Worm (Caenorhabditis elegans) whole organism, L1 larva: ENCODE measurements around the gene osm-10.
A peak's percentile ranks its signal among the peaks of the same experiment; 100 is the strongest.

Experiments
- C04F5.9 ChIP-seq: sonication (generic microtip); optimal IDR thresholded peaks from 2 replicates; lab custom pipeline; 2016; ENCODE audit warnings: missing genetic modification characterization, missing compliant biosample characterization
- C34B4.2 ChIP-seq: sonication (generic microtip); optimal IDR thresholded peaks from 2 replicates; lab custom pipeline; 2017; ENCODE audit warnings: mild to moderate bottlenecking, missing genetic modification characterization, missing compliant biosample characterization
- F16B12.6 ChIP-seq: fragments of 150-350 bp; optimal IDR thresholded peaks from 2 replicates; lab custom pipeline; 2014; ENCODE audit warnings: missing biosample characterization, missing genetic modification characterization
- Y116A8C.19 ChIP-seq: sonication (generic microtip); optimal IDR thresholded peaks from 2 replicates; lab custom pipeline; 2016; ENCODE audit warnings: missing compliant biosample characterization, missing genetic modification characterization, borderline replicate concordance
- aha-1 ChIP-seq: fragments of 150-350 bp; optimal IDR thresholded peaks from 2 replicates; lab custom pipeline; 2014; ENCODE audit warnings: missing biosample characterization, missing genetic modification characterization
- alr-1 ChIP-seq: fragments of 200-800 bp; sonication (Bioruptor generic); optimal IDR thresholded peaks from 2 replicates; lab custom pipeline; 2018; ENCODE audit warnings: borderline replicate concordance, mild to moderate bottlenecking, missing genetic modification characterization, missing compliant biosample characterization
- ama-1 ChIP-seq: fragments of 150-350 bp; optimal IDR thresholded peaks from 2 replicates; lab custom pipeline; 2014
- blmp-1 ChIP-seq: fragments of 150-350 bp; optimal IDR thresholded peaks from 2 replicates; lab custom pipeline; 2014; ENCODE audit warnings: missing biosample characterization, missing genetic modification characterization
- ceh-63 ChIP-seq: fragments of 200-800 bp; sonication (Bioruptor generic); optimal IDR thresholded peaks from 2 replicates; lab custom pipeline; 2018; ENCODE audit warnings: mild to moderate bottlenecking, missing genetic modification characterization, missing compliant biosample characterization
- ceh-82 ChIP-seq, 3 experiments: fragments of 150-350 bp in 1 of 3; sonication (generic microtip) in 2 of 3; optimal IDR thresholded peaks; 2 replicates each; lab custom pipeline; 2014 to 2017; ENCODE audit warnings: missing biosample characterization in 3 of 3, missing genetic modification characterization in 3 of 3
- ceh-88 ChIP-seq: fragments of 200-800 bp; sonication (Bioruptor generic); IDR thresholded peaks from 2 replicates; pipeline ENCODE4 v1.3.6; 2022; ENCODE audit warnings: missing genetic modification characterization, missing compliant biosample characterization
- efl-3 ChIP-seq: fragments of 200-800 bp; sonication (Bioruptor generic); optimal IDR thresholded peaks from 2 replicates; lab custom pipeline; 2018; ENCODE audit warnings: mild to moderate bottlenecking, missing genetic modification characterization, missing compliant biosample characterization
- elt-2 ChIP-seq: sonication (generic microtip); optimal IDR thresholded peaks from 2 replicates; lab custom pipeline; 2016; ENCODE audit warnings: missing genetic modification characterization, mild to moderate bottlenecking, inconsistent platforms, missing compliant biosample characterization, missing genetic modification reagents
- elt-3 ChIP-seq, 6 experiments: fragments of 150-350 bp in 1 of 6; sonication (generic microtip); optimal IDR thresholded peaks; 2 replicates each; lab custom pipeline; 2017 to 2018; ENCODE audit warnings: missing biosample characterization in 6 of 6, missing genetic modification characterization in 6 of 6, inconsistent platforms in 1 of 6
- fkh-10 ChIP-seq: sonication (generic microtip); optimal IDR thresholded peaks from 2 replicates; lab custom pipeline; 2017; ENCODE audit warnings: missing biosample characterization, missing genetic modification reagents, missing genetic modification characterization
- fkh-4 ChIP-seq: sonication (generic microtip); optimal IDR thresholded peaks from 2 replicates; lab custom pipeline; 2016; ENCODE audit warnings: missing compliant biosample characterization, missing genetic modification characterization, borderline replicate concordance
- fkh-8 ChIP-seq: sonication (generic microtip); optimal IDR thresholded peaks from 2 replicates; lab custom pipeline; 2016; ENCODE audit warnings: mild to moderate bottlenecking, missing genetic modification characterization, missing compliant biosample characterization
- fos-1 ChIP-seq: fragments of 150-350 bp; optimal IDR thresholded peaks from 2 replicates; lab custom pipeline; 2014; ENCODE audit warnings: missing biosample characterization, missing genetic modification characterization
- grh-1 ChIP-seq: fragments of 200-800 bp; sonication (Bioruptor generic); IDR thresholded peaks from 2 replicates; pipeline ENCODE4 v1.3.6; 2022; ENCODE audit warnings: missing genetic modification reagents, missing genetic modification characterization, missing compliant biosample characterization
- irx-1 ChIP-seq: sonication (generic microtip); optimal IDR thresholded peaks from 2 replicates; lab custom pipeline; 2016; ENCODE audit warnings: missing genetic modification characterization, missing compliant biosample characterization
- isw-1 ChIP-seq: fragments of 200-800 bp; sonication (Bioruptor generic); IDR thresholded peaks from 2 replicates; pipeline ENCODE4 v1.3.6; 2022; ENCODE audit warnings: missing genetic modification characterization, missing compliant biosample characterization
- lin-14 ChIP-seq: fragments of 200-800 bp; sonication (Bioruptor generic); optimal IDR thresholded peaks from 2 replicates; lab custom pipeline; 2018; ENCODE audit warnings: mild to moderate bottlenecking, missing genetic modification characterization, moderate library complexity, missing compliant biosample characterization
- lin-15B ChIP-seq: fragments of 150-350 bp; sonication (generic microtip); optimal IDR thresholded peaks from 3 replicates; lab custom pipeline; 2014; ENCODE audit warnings: missing biosample characterization, missing genetic modification characterization
- lin-35 ChIP-seq, 2 experiments: fragments of 150-350 bp; optimal IDR thresholded peaks; 2 replicates each; lab custom pipeline; 2014; ENCODE audit warnings: missing biosample characterization in 2 of 2, missing genetic modification characterization in 2 of 2, missing genetic modification reagents in 2 of 2
- lin-39 ChIP-seq: fragments of 150-350 bp; optimal IDR thresholded peaks from 2 replicates; lab custom pipeline; 2014; ENCODE audit warnings: missing biosample characterization, missing genetic modification reagents, missing genetic modification characterization
- lsy-2 ChIP-seq, 2 experiments: fragments of 150-350 bp; optimal IDR thresholded peaks; 2 replicates each; lab custom pipeline; 2014; ENCODE audit warnings: missing biosample characterization in 2 of 2, missing genetic modification characterization in 2 of 2
- mef-2 ChIP-seq: fragments of 150-350 bp; optimal IDR thresholded peaks from 2 replicates; lab custom pipeline; 2014; ENCODE audit warnings: missing biosample characterization, missing genetic modification characterization
- nhr-11 ChIP-seq: fragments of 150-350 bp; optimal IDR thresholded peaks from 2 replicates; lab custom pipeline; 2014; ENCODE audit warnings: missing biosample characterization, missing genetic modification characterization
- nhr-20 ChIP-seq: sonication (generic microtip); optimal IDR thresholded peaks from 2 replicates; lab custom pipeline; 2016; ENCODE audit warnings: mild to moderate bottlenecking, missing genetic modification characterization, missing compliant biosample characterization
- nhr-237 ChIP-seq: fragments of 150-350 bp; optimal IDR thresholded peaks from 2 replicates; lab custom pipeline; 2014; ENCODE audit warnings: missing biosample characterization, missing genetic modification characterization
- nhr-47 ChIP-seq: sonication (generic microtip); optimal IDR thresholded peaks from 2 replicates; lab custom pipeline; 2016; ENCODE audit warnings: mild to moderate bottlenecking, missing genetic modification characterization, moderate library complexity, missing compliant biosample characterization
- nhr-77 ChIP-seq: fragments of 150-350 bp; optimal IDR thresholded peaks from 2 replicates; lab custom pipeline; 2014; ENCODE audit warnings: missing biosample characterization, missing genetic modification characterization
- nhr-84 ChIP-seq: sonication (generic microtip); optimal IDR thresholded peaks from 2 replicates; lab custom pipeline; 2017; ENCODE audit warnings: missing biosample characterization, missing genetic modification characterization
- nhr-85 ChIP-seq: sonication (generic microtip); peaks from one replicate; lab custom pipeline; 2016; ENCODE audit warnings: missing genetic modification characterization, inconsistent platforms, missing compliant biosample characterization
- pag-3 ChIP-seq: sonication (generic microtip); optimal IDR thresholded peaks from 2 replicates; lab custom pipeline; 2017; ENCODE audit warnings: missing genetic modification characterization, mild to moderate bottlenecking, missing compliant biosample characterization, antibody characterized with exemption, borderline replicate concordance; ENCODE audit not compliant: insufficient read depth
- skn-1 ChIP-seq: fragments of 150-350 bp; optimal IDR thresholded peaks from 2 replicates; lab custom pipeline; 2014; ENCODE audit warnings: missing biosample characterization, missing genetic modification characterization
- sptf-1 ChIP-seq: fragments of 150-350 bp; optimal IDR thresholded peaks from 2 replicates; lab custom pipeline; 2014; ENCODE audit warnings: missing biosample characterization, missing genetic modification characterization
- sup-37 ChIP-seq: fragments of 200-800 bp; sonication (Bioruptor generic); optimal IDR thresholded peaks from 2 replicates; lab custom pipeline; 2018; ENCODE audit warnings: mild to moderate bottlenecking, missing genetic modification characterization, missing compliant biosample characterization
- unc-30 ChIP-seq: sonication (generic microtip); optimal IDR thresholded peaks from 2 replicates; lab custom pipeline; 2017; ENCODE audit warnings: missing biosample characterization, missing genetic modification characterization
- unc-86 ChIP-seq: sonication (generic microtip); optimal IDR thresholded peaks from 2 replicates; lab custom pipeline; 2016; ENCODE audit warnings: missing genetic modification characterization, missing compliant biosample characterization
- unc-98 ChIP-seq: fragments of 200-800 bp; sonication (Bioruptor generic); IDR thresholded peaks from 2 replicates; pipeline ENCODE4 v1.3.6; 2022; ENCODE audit warnings: missing genetic modification characterization, missing compliant biosample characterization
- vab-15 ChIP-seq: sonication (generic microtip); optimal IDR thresholded peaks from 2 replicates; lab custom pipeline; 2017; ENCODE audit warnings: missing genotype, mild to moderate bottlenecking, missing genetic modification characterization, missing compliant biosample characterization
- zag-1 ChIP-seq: fragments of 150-350 bp; optimal IDR thresholded peaks from 2 replicates; lab custom pipeline; 2014; ENCODE audit warnings: missing biosample characterization, missing genetic modification characterization
- zip-4 ChIP-seq: fragments of 200-800 bp; sonication (Bioruptor generic); optimal IDR thresholded peaks from 2 replicates; lab custom pipeline; 2018; ENCODE audit warnings: mild to moderate bottlenecking, missing genetic modification characterization, moderate library complexity, missing compliant biosample characterization
- ztf-11 ChIP-seq, 2 experiments: sonication (generic microtip); optimal IDR thresholded peaks; 2 replicates each; lab custom pipeline; 2016 to 2017; ENCODE audit warnings: missing genetic modification characterization in 2 of 2, missing biosample characterization in 1 of 2, missing compliant biosample characterization in 1 of 2

The osm-10 gene

ce11 chrIII:7258931-7259330, 15.9 kb downstream of the osm-10 start, which contains the start of gene B0361.4:
Gene B0361.4, plus strand, starts transcription at chrIII:7258991.
- no peak for TF ChIP-seq nhr-237 (tag; lab: Kevin White, UChicago)
- TF ChIP-seq zip-4 (GFP tag; lab: Kevin White, UChicago), result no peak
- no peak for TF ChIP-seq lin-35 (GFP tag; optimal IDR thresholded peaks at IDR 0.05; lab: Kevin White, UChicago)
- no peak for TF ChIP-seq lsy-2 (tag; optimal IDR thresholded peaks at IDR 0.05; lab: Kevin White, UChicago)
- no peak for TF ChIP-seq ama-1 (lab: Kevin White, UChicago)
- TF ChIP-seq sptf-1, result no peak
- TF ChIP-seq ceh-82 (tag; optimal IDR thresholded peaks at IDR 0.05; lab: Kevin White, UChicago), result no peak
- no peak for TF ChIP-seq fos-1 (tag; lab: Kevin White, UChicago)
- no peak for TF ChIP-seq unc-98 (GFP tag; lab: Robert Waterston, UW)
- TF ChIP-seq zag-1 (tag; lab: Kevin White, UChicago), result no peak
- no peak for TF ChIP-seq nhr-20 (tag; lab: Kevin White, UChicago)
- TF ChIP-seq lin-14 (GFP tag; lab: Kevin White, UChicago), result peak; percentile 18
- TF ChIP-seq elt-3 (tag; optimal IDR thresholded peaks at IDR 0.05; lab: Kevin White, UChicago), result no peak
- TF ChIP-seq lin-15B (tag; lab: Kevin White, UChicago), result no peak
- TF ChIP-seq ceh-88, result no peak
- TF ChIP-seq mef-2 (tag; lab: Kevin White, UChicago), result no peak
- TF ChIP-seq fkh-10 (GFP tag; lab: Kevin White, UChicago), result peak; percentile 88

- no peak for TF ChIP-seq ceh-63 (GFP tag; lab: Kevin White, UChicago)
- TF ChIP-seq pag-3 (tag; lab: Kevin White, UChicago), result no peak
- peak; percentile 50 for TF ChIP-seq fkh-10 (GFP tag; lab: Kevin White, UChicago)
- TF ChIP-seq vab-15 (tag; lab: Kevin White, UChicago), result no peak
- peak; percentile 34 for TF ChIP-seq lin-14 (GFP tag; lab: Kevin White, UChicago)
Observed at ce11 chrIII:7262592-7262991, 19.5 kb downstream of the osm-10 start.

- TF ChIP-seq grh-1 (GFP tag; lab: Robert Waterston, UW) (no peak), C04F5.9 (tag; lab: Kevin White, UChicago) (no peak), sup-37 (GFP tag; lab: Kevin White, UChicago) (no peak), nhr-237 (tag; lab: Kevin White, UChicago) (no peak), ceh-63 (GFP tag; lab: Kevin White, UChicago) (no peak), fkh-8 (tag; lab: Kevin White, UChicago) (no peak), lin-39 (tag; lab: Kevin White, UChicago) (no peak), efl-3 (GFP tag; lab: Kevin White, UChicago) (no peak), nhr-11 (no peak), nhr-85 (tag; lab: Kevin White, UChicago) (no peak), irx-1 (tag; lab: Kevin White, UChicago) (no peak), C34B4.2 (tag; lab: Kevin White, UChicago) (no peak), ama-1 (lab: Kevin White, UChicago) (no peak), pag-3 (tag; lab: Kevin White, UChicago) (no peak), nhr-47 (tag; lab: Kevin White, UChicago) (no peak), aha-1 (tag; lab: Kevin White, UChicago) (no peak), isw-1 (GFP tag; lab: Robert Waterston, UW) (no peak), nhr-77 (tag; lab: Kevin White, UChicago) (no peak)
Observed at ce11 chrIII:7263028-7263427, 19.9 kb downstream of the osm-10 start.

ce11 chrIII:7271083-7271482, 28.0 kb downstream of the osm-10 start:
- TF ChIP-seq sptf-1, result no peak
- TF ChIP-seq Y116A8C.19 (tag; lab: Kevin White, UChicago), result no peak
- TF ChIP-seq lin-14 (GFP tag; lab: Kevin White, UChicago), result peak; percentile 34
- no peak for TF ChIP-seq unc-30 (tag; lab: Kevin White, UChicago)
- peak in 1 of 2 experiments; percentile 47 for TF ChIP-seq lin-35 (GFP tag; optimal IDR thresholded peaks at IDR 0.05; lab: Kevin White, UChicago)
- TF ChIP-seq alr-1 (tag; lab: Kevin White, UChicago), result no peak
- TF ChIP-seq elt-2, result no peak
- TF ChIP-seq nhr-47 (tag; lab: Kevin White, UChicago), result no peak
- TF ChIP-seq ztf-11 (tag; optimal IDR thresholded peaks at IDR 0.05; lab: Kevin White, UChicago), result no peak
- TF ChIP-seq skn-1 (tag; lab: Kevin White, UChicago), result peak; percentile 19
- TF ChIP-seq vab-15 (tag; lab: Kevin White, UChicago), result no peak
- no peak for TF ChIP-seq fkh-8 (tag; lab: Kevin White, UChicago)
- no peak for TF ChIP-seq blmp-1 (tag; lab: Kevin White, UChicago)
- TF ChIP-seq ama-1 (lab: Kevin White, UChicago), result no peak
- TF ChIP-seq nhr-20 (tag; lab: Kevin White, UChicago), result no peak
- TF ChIP-seq nhr-84, result no peak
- peak in 1 of 6 experiments; percentile 53 for TF ChIP-seq elt-3 (tag; optimal IDR thresholded peaks at IDR 0.05; lab: Kevin White, UChicago)
- TF ChIP-seq F16B12.6, result no peak
- TF ChIP-seq fkh-4 (tag; lab: Kevin White, UChicago), result no peak
- no peak for TF ChIP-seq C34B4.2 (tag; lab: Kevin White, UChicago)
- no peak for TF ChIP-seq irx-1 (tag; lab: Kevin White, UChicago)
- no peak for TF ChIP-seq unc-86 (tag; lab: Kevin White, UChicago)
- TF ChIP-seq fkh-10 (GFP tag; lab: Kevin White, UChicago), result no peak
